Fruit fly (Drosophila melanogaster): ENCODE results near the gene CycJ.

The CycJ gene

DNA sequence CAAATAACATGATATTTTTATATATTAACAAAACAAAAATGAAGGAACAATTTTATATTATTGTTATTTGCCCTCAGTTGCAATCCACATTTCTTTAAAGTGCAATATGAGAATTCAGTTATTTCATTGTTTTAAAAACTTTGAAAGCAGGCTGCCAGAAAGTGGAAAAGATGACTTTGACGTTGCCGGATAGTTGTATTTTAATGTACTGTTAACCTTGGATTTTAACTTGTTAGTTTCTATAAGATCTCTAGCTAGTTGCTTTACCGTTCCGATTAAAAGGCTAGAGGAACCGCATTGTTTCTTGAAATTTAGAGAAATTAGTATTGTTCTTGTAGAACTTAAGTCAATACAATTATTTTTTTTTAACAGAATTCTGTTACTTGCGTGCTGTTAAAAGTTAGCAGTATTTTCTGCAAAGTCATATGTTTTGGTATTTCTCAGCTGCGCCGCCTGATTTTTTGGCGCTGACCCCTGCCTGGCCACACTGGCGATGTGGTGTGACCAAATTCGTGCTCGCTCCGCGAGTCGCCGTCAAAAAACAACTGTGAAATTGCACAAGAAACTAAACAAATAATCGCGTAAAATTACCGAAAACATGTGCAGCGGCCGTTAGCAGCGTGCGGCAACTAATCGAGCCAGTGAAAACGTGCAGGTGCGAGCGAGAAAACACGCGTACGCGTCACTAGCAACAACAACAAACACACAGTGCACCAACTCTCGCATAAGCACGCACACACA, 49.2 kb downstream of the CycJ start, which contains the start of gene Eip63E (continued):
- TF ChIP-seq CG6791 (GFP tag; IDR thresholded peaks at IDR 0.05; ENCODE audit: partially characterized antibody) (peak; percentile 44; the same call in 2 of the 3 replicates), CG10543 (GFP tag; optimal IDR thresholded peaks at IDR 0.05) (no peak), CG11093 (GFP tag; IDR thresholded peaks at IDR 0.05) (no peak), CG10462 (GFP tag; optimal IDR thresholded peaks at IDR 0.05) (no peak), NFAT (GFP tag; IDR thresholded peaks at IDR 0.05) (no peak), E2f2 (GFP tag; IDR thresholded peaks at IDR 0.05) (peak; percentile 32; the same call in 1 of the 2 replicates), Optix (GFP tag; IDR thresholded peaks at IDR 0.05) (no peak), CG2889 (GFP tag; IDR thresholded peaks at IDR 0.05) (no peak), CG14014 (GFP tag; IDR thresholded peaks at IDR 0.05) (no peak), CG4360 (GFP tag; IDR thresholded peaks at IDR 0.05) (peak; percentile 98), sc (optimal IDR thresholded peaks at IDR 0.05) (no peak), sc (GFP tag; optimal IDR thresholded peaks at IDR 0.05) (no peak), grau (tag; optimal IDR thresholded peaks at IDR 0.05) (peak; percentile 12), CG33557 (GFP tag; optimal IDR thresholded peaks at IDR 0.05) (no peak), CG6765 (GFP tag; optimal IDR thresholded peaks at IDR 0.05) (peak; percentile 7), CG9609 (GFP tag; optimal IDR thresholded peaks at IDR 0.05) (no peak), Hr51 (GFP tag; optimal IDR thresholded peaks at IDR 0.05) (no peak), tx (GFP tag; optimal IDR thresholded peaks at IDR 0.05) (no peak), CG3163 (GFP tag; optimal IDR thresholded peaks at IDR 0.05) (no peak), CG14965 (GFP tag; optimal IDR thresholded peaks at IDR 0.05; ENCODE audit: borderline replicate concordance) (no peak), CG10654 (GFP tag; optimal IDR thresholded peaks at IDR 0.05) (no peak), CG7928 (GFP tag; optimal IDR thresholded peaks at IDR 0.05) (no peak), CG11247 (GFP tag; IDR thresholded peaks at IDR 0.05) (no peak), rib (GFP tag; IDR thresholded peaks at IDR 0.05) (peak; percentile 61; the same call in 1 of the 2 replicates), CG10321 (GFP tag; IDR thresholded peaks at IDR 0.05) (no peak), CG9876 (GFP tag; optimal IDR thresholded peaks at IDR 0.05) (no peak), CG2712 (tag; optimal IDR thresholded peaks at IDR 0.05) (peak; percentile 35), maf-S (GFP tag; optimal IDR thresholded peaks at IDR 0.05) (no peak), chinmo (GFP tag; IDR thresholded peaks at IDR 0.05; ENCODE audit: partially characterized antibody) (peak; percentile 90; the same call in 2 of the 4 replicates), tio (GFP tag; optimal IDR thresholded peaks at IDR 0.05) (no peak), CG13296 (GFP tag; optimal IDR thresholded peaks at IDR 0.05) (peak; percentile 47), CG14441 (GFP tag; IDR thresholded peaks at IDR 0.05) (no peak), ttk (GFP tag; IDR thresholded peaks at IDR 0.05) (no peak), NfI (GFP tag; optimal IDR thresholded peaks at IDR 0.05) (no peak), CG17385 (GFP tag; optimal IDR thresholded peaks at IDR 0.05) (peak; percentile 12), CG15696 (tag; optimal IDR thresholded peaks at IDR 0.05) (no peak), CG2116 (GFP tag; optimal IDR thresholded peaks at IDR 0.05) (peak; percentile 14), CG6272 (GFP tag; IDR thresholded peaks at IDR 0.05) (no peak), Poxn (GFP tag; IDR thresholded peaks at IDR 0.05) (no peak), CG18262 (tag; optimal IDR thresholded peaks at IDR 0.05) (no peak), otp (GFP tag; IDR thresholded peaks at IDR 0.05) (no peak), Sry-δ (GFP tag; optimal IDR thresholded peaks at IDR 0.05) (peak; percentile 22), Antp (GFP tag; optimal IDR thresholded peaks at IDR 0.05) (no peak), disco-r (GFP tag; optimal IDR thresholded peaks at IDR 0.05) (no peak), CG11456 (GFP tag; IDR thresholded peaks at IDR 0.05) (no peak), hbn (GFP tag; IDR thresholded peaks at IDR 0.05; ENCODE audit: partially characterized antibody) (peak; percentile 30; the same call in 1 of the 2 replicates), CG9797 (GFP tag; optimal IDR thresholded peaks at IDR 0.05) (peak; percentile 93), CG4282 (GFP tag; optimal IDR thresholded peaks at IDR 0.05) (no peak), unpg (GFP tag; optimal IDR thresholded peaks at IDR 0.05) (peak; percentile 14), eyg (GFP tag; optimal IDR thresholded peaks at IDR 0.05) (no peak)
